Worm (Caenorhabditis elegans): ENCODE data around the gene flp-6.

- no peak for TF ChIP-seq nfya-1 (tag; optimal IDR thresholded peaks at IDR 0.05; ENCODE audit: insufficient read depth)
- no peak for TF ChIP-seq nhr-237 (tag; optimal IDR thresholded peaks at IDR 0.05)
- no peak for TF ChIP-seq pqm-1 (tag; optimal IDR thresholded peaks at IDR 0.05)
- TF ChIP-seq zag-1 (tag; optimal IDR thresholded peaks at IDR 0.05), result no peak
- TF ChIP-seq mdl-1 (tag; optimal IDR thresholded peaks at IDR 0.05), result no peak
- no peak for TF ChIP-seq tbx-2 (tag; optimal IDR thresholded peaks at IDR 0.05)
These were observed 12.0 kb downstream of the flp-6 start, which contains the start of gene K06A4.2 for ce11 chrV:9483738-9484256.
